Worm (Caenorhabditis elegans) whole organism, L3 larva: ENCODE data around the gene C55C3.3.

Experiments
- ZK546.5 ChIP-seq: sonication (generic microtip); optimal IDR thresholded peaks from 2 replicates; lab custom pipeline; 2017; ENCODE audit warnings: missing biosample characterization, missing genetic modification characterization
- aly-2 ChIP-seq: fragments of 150-350 bp; optimal IDR thresholded peaks from 2 replicates; lab custom pipeline; 2014; ENCODE audit warnings: missing biosample characterization, missing genetic modification characterization
- ceh-16 ChIP-seq: sonication (generic microtip); optimal IDR thresholded peaks from 2 replicates; lab custom pipeline; 2017; ENCODE audit warnings: missing biosample characterization, missing genetic modification characterization
- ceh-28 ChIP-seq: fragments of 150-350 bp; optimal IDR thresholded peaks from 2 replicates; lab custom pipeline; 2014; ENCODE audit warnings: missing biosample characterization, missing genetic modification reagents, missing genetic modification characterization
- daf-12 ChIP-seq: fragments of 150-350 bp; optimal IDR thresholded peaks from 2 replicates; lab custom pipeline; 2014; ENCODE audit warnings: missing biosample characterization, missing genetic modification reagents, missing genetic modification characterization
- egl-27 ChIP-seq: sonication (generic microtip); optimal IDR thresholded peaks from 4 replicates; lab custom pipeline; 2017; ENCODE audit warnings: missing biosample characterization, missing genetic modification reagents, missing genetic modification characterization
- egl-5 ChIP-seq: fragments of 150-350 bp; optimal IDR thresholded peaks from 2 replicates; lab custom pipeline; 2017; ENCODE audit warnings: missing biosample characterization, missing genetic modification reagents, missing genetic modification characterization, inconsistent platforms
- elt-1 ChIP-seq: fragments of 150-350 bp; optimal IDR thresholded peaks from 2 replicates; lab custom pipeline; 2014; ENCODE audit warnings: missing biosample characterization, missing genetic modification characterization
- elt-3 ChIP-seq, 3 experiments: fragments of 150-350 bp in 1 of 3; sonication (generic microtip) in 2 of 3; optimal IDR thresholded peaks; 2 replicates in 2 of 3; 4 replicates in 1 of 3; lab custom pipeline; 2014 to 2017; ENCODE audit warnings: missing biosample characterization in 3 of 3, missing genetic modification characterization in 3 of 3
- fkh-10 ChIP-seq: sonication (generic microtip); optimal IDR thresholded peaks from 2 replicates; lab custom pipeline; 2017; ENCODE audit warnings: missing biosample characterization, missing genetic modification reagents, missing genetic modification characterization
- fkh-2 ChIP-seq: fragments of 150-350 bp; optimal IDR thresholded peaks from 2 replicates; lab custom pipeline; 2014; ENCODE audit warnings: missing biosample characterization, missing genetic modification reagents, missing genetic modification characterization
- hmg-11 ChIP-seq: sonication (generic microtip); optimal IDR thresholded peaks from 2 replicates; lab custom pipeline; 2016; ENCODE audit warnings: missing genetic modification characterization, missing compliant biosample characterization
- jun-1 ChIP-seq: fragments of 150-350 bp; optimal IDR thresholded peaks from 2 replicates; lab custom pipeline; 2014; ENCODE audit warnings: missing biosample characterization, missing genetic modification reagents, missing genetic modification characterization
- lin-15B ChIP-seq: fragments of 150-350 bp; optimal IDR thresholded peaks from 2 replicates; lab custom pipeline; 2014; ENCODE audit warnings: missing biosample characterization, missing genetic modification characterization
- lin-39 ChIP-seq: fragments of 150-350 bp; optimal IDR thresholded peaks from 2 replicates; lab custom pipeline; 2018; ENCODE audit warnings: missing biosample characterization, missing genetic modification reagents, missing genetic modification characterization
- mdl-1 ChIP-seq: fragments of 150-350 bp; optimal IDR thresholded peaks from 2 replicates; lab custom pipeline; 2014; ENCODE audit warnings: missing biosample characterization, missing genetic modification characterization
- mml-1 ChIP-seq: fragments of 150-350 bp; sonication (generic microtip); optimal IDR thresholded peaks from 3 replicates; lab custom pipeline; 2014; ENCODE audit warnings: missing biosample characterization, missing genetic modification characterization
- nfya-1 ChIP-seq: sonication (generic microtip); optimal IDR thresholded peaks from 2 replicates; lab custom pipeline; 2017; ENCODE audit warnings: missing genetic modification characterization, mild to moderate bottlenecking, missing compliant biosample characterization, antibody characterized with exemption, moderate library complexity; ENCODE audit not compliant: insufficient read depth
- nhr-11 ChIP-seq: fragments of 150-350 bp; optimal IDR thresholded peaks from 2 replicates; lab custom pipeline; 2014; ENCODE audit warnings: missing biosample characterization, missing genetic modification characterization
- nhr-12 ChIP-seq: fragments of 150-350 bp; optimal IDR thresholded peaks from 2 replicates; lab custom pipeline; 2014; ENCODE audit warnings: missing biosample characterization, missing genetic modification characterization
- nhr-237 ChIP-seq: fragments of 150-350 bp; optimal IDR thresholded peaks from 2 replicates; lab custom pipeline; 2014; ENCODE audit warnings: missing biosample characterization, missing genetic modification characterization
- nhr-25 ChIP-seq: sonication (generic microtip); optimal IDR thresholded peaks from 2 replicates; lab custom pipeline; 2017; ENCODE audit warnings: missing biosample characterization, missing genetic modification characterization
- nhr-28 ChIP-seq: fragments of 150-350 bp; optimal IDR thresholded peaks from 2 replicates; lab custom pipeline; 2014; ENCODE audit warnings: missing biosample characterization, missing genetic modification characterization
- nhr-43 ChIP-seq: sonication (generic microtip); optimal IDR thresholded peaks from 2 replicates; lab custom pipeline; 2016; ENCODE audit warnings: mild to moderate bottlenecking, missing genetic modification characterization, missing compliant biosample characterization; ENCODE audit not compliant: poor library complexity, severe bottlenecking
- nhr-67 ChIP-seq: fragments of 150-350 bp; optimal IDR thresholded peaks from 2 replicates; lab custom pipeline; 2014; ENCODE audit warnings: missing biosample characterization, missing genetic modification characterization
- nhr-76 ChIP-seq: fragments of 150-350 bp; sonication (generic microtip); optimal IDR thresholded peaks from 5 replicates; lab custom pipeline; 2014; ENCODE audit warnings: missing biosample characterization, missing genetic modification characterization
- nhr-77 ChIP-seq: fragments of 150-350 bp; optimal IDR thresholded peaks from 2 replicates; lab custom pipeline; 2014; ENCODE audit warnings: missing biosample characterization, missing genetic modification characterization
- pha-4 ChIP-seq: fragments of 150-350 bp; optimal IDR thresholded peaks from 2 replicates; lab custom pipeline; 2014; ENCODE audit warnings: missing biosample characterization, missing genetic modification reagents, missing genetic modification characterization
- sea-2 ChIP-seq: fragments of 150-350 bp; sonication (generic microtip); optimal IDR thresholded peaks from 4 replicates; lab custom pipeline; 2014; ENCODE audit warnings: missing biosample characterization, missing genetic modification reagents, missing genetic modification characterization
- skn-1 ChIP-seq: fragments of 150-350 bp; optimal IDR thresholded peaks from 2 replicates; lab custom pipeline; 2014; ENCODE audit warnings: missing biosample characterization, missing genetic modification characterization
- snpc-4 ChIP-seq: fragments of 150-350 bp; optimal IDR thresholded peaks from 2 replicates; lab custom pipeline; 2014; ENCODE audit warnings: missing biosample characterization, missing genetic modification characterization
- tbx-2 ChIP-seq: sonication (generic microtip); optimal IDR thresholded peaks from 2 replicates; lab custom pipeline; 2016; ENCODE audit warnings: mild to moderate bottlenecking, missing genetic modification characterization, missing compliant biosample characterization
- unc-62 ChIP-seq: fragments of 150-350 bp; sonication (generic microtip); optimal IDR thresholded peaks from 4 replicates; lab custom pipeline; 2014; ENCODE audit warnings: missing biosample characterization, missing genetic modification reagents, missing genetic modification characterization
- ztf-11 ChIP-seq: fragments of 150-350 bp; optimal IDR thresholded peaks from 2 replicates; lab custom pipeline; 2014; ENCODE audit warnings: missing biosample characterization, missing genetic modification characterization

C55C3.3 gene

DNA sequence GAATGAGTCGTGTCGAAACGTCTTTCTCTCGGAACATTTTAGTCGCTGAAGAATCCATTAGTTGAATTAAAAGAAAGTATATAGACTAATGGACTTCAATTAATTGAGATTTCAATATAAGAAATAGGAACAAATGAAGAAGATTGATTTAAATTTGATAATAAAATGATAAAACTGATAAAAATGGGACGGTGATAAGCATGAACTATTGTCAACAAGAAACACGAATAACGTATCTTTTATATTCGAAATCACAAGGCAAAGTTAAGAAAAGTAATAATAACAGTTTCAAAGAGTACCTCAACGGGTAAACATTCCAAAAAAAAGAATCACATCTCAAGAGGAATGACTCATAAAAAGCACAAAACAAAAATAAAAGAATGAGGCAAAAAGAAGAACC, 15.6 kb upstream of the C55C3.3 start, which contains the start of gene T19E7.6:
Gene T19E7.6, minus strand, starts transcription at position 45 of the 400 bp plus-strand sequence.
- TF ChIP-seq nhr-28 (tag; lab: Kevin White, UChicago): no peak
- no peak for TF ChIP-seq daf-12 (tag; lab: Kevin White, UChicago)
- no peak for TF ChIP-seq ZK546.5
- TF ChIP-seq pha-4 (tag; lab: Kevin White, UChicago): peak; percentile 64

DNA sequence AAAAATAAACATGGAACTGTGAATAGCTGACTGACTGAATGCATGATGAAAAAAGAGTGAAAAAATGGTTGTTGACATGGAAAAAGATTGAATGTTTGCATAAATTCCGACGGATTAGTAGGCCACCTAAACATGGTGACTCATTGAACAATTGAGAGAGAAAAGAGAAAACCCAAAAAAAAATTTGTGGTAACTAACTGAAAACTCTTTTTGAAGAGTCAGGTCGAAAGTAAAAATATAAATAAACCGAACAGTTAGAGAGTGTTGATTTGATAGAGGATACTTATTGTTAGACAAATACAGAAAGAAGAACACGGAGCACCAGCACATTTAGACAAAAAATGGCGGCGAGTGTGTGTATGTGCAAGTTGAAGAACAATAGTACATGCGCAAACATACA, 13.8 kb upstream of the C55C3.3 start:
- TF ChIP-seq daf-12 (tag; lab: Kevin White, UChicago): no peak
- peak; percentile 86 for TF ChIP-seq pha-4 (tag; lab: Kevin White, UChicago)
- TF ChIP-seq, all 47 proteins: peak for 1

DNA sequence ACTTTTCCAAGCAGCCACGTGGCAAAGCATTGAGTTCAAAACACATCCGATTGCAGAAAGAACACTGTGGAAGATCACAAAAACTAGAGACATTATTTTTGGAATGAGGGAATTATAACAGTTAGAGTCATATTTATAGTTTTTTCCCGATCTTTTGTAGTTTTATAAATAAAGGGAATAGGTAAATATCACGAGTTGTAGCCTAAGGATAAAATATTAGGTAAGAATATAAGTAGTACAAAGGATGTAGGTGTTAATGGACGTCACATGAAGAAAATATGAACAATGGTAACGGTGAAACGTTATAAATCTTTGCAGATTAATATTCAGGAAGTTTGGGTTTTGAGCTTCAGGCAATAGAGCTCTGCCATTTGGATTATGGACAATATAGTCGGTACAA, 10.7 kb upstream of the C55C3.3 start, which contains the start of gene srd-5:
Gene srd-5, minus strand, starts transcription at position 101 of the 400 bp plus-strand sequence.
- TF ChIP-seq lin-39 (tag; lab: Kevin White, UChicago) (no peak), skn-1 (tag; lab: Kevin White, UChicago) (no peak), ceh-16 (tag; lab: Kevin White, UChicago) (no peak), mml-1 (tag; lab: Kevin White, UChicago) (no peak), nhr-11 (tag; lab: Kevin White, UChicago) (no peak), mdl-1 (tag; lab: Kevin White, UChicago) (no peak), egl-27 (tag; lab: Kevin White, UChicago) (no peak), nhr-28 (tag; lab: Kevin White, UChicago) (no peak), fkh-10 (GFP tag; lab: Kevin White, UChicago) (no peak), nhr-237 (tag; lab: Kevin White, UChicago) (no peak), nhr-77 (tag; lab: Kevin White, UChicago) (no peak), fkh-2 (tag; lab: Kevin White, UChicago) (no peak), nhr-25 (tag; lab: Kevin White, UChicago) (no peak)

DNA sequence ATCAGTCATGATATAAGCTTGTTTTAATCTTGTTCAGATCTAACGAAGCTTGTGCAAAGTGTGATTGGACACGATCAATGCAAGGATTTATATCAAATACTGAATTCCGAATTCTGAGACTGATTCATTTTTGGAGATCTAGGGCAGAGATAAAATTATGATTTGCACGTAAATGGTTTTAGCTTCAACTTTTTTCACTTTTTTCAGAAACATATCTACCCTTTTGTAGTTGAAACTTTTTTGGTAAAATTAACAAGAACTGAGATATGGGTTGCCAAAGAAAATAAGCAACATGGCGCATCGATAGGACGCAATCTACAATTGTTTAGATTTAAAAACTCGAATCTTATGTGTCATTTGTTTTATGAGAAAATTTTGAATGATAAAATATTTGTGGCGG, 7.0 kb upstream of the C55C3.3 start, which contains the start of gene C55C3.4:
Gene C55C3.4, minus strand, starts transcription at position 101 of the 400 bp plus-strand sequence.
- TF ChIP-seq aly-2 (tag; lab: Kevin White, UChicago): no peak
- TF ChIP-seq jun-1 (tag; lab: Kevin White, UChicago): no peak
- TF ChIP-seq pha-4 (tag; lab: Kevin White, UChicago): no peak
- TF ChIP-seq ztf-11 (tag; lab: Kevin White, UChicago): no peak
- no peak for TF ChIP-seq egl-27 (tag; lab: Kevin White, UChicago)
- no peak for TF ChIP-seq nhr-25 (tag; lab: Kevin White, UChicago)
- TF ChIP-seq elt-3 (tag; optimal IDR thresholded peaks at IDR 0.05; lab: Kevin White, UChicago): no peak
- no peak for TF ChIP-seq ceh-28 (tag; lab: Kevin White, UChicago)
- no peak for TF ChIP-seq egl-5 (tag; lab: Kevin White, UChicago)
- no peak for TF ChIP-seq nhr-11 (tag; lab: Kevin White, UChicago)
- TF ChIP-seq lin-15B: no peak
- TF ChIP-seq unc-62 (GFP tag; lab: Kevin White, UChicago): no peak
- TF ChIP-seq sea-2 (GFP tag; lab: Kevin White, UChicago): no peak
- no peak for TF ChIP-seq skn-1 (tag; lab: Kevin White, UChicago)
- no peak for TF ChIP-seq nfya-1 (tag; lab: Kevin White, UChicago)
- TF ChIP-seq daf-12 (tag; lab: Kevin White, UChicago): no peak
- no peak for TF ChIP-seq nhr-67
- no peak for TF ChIP-seq lin-39 (tag; lab: Kevin White, UChicago)
- TF ChIP-seq nhr-12 (tag; lab: Kevin White, UChicago): no peak
- TF ChIP-seq mdl-1 (tag; lab: Kevin White, UChicago): no peak

DNA sequence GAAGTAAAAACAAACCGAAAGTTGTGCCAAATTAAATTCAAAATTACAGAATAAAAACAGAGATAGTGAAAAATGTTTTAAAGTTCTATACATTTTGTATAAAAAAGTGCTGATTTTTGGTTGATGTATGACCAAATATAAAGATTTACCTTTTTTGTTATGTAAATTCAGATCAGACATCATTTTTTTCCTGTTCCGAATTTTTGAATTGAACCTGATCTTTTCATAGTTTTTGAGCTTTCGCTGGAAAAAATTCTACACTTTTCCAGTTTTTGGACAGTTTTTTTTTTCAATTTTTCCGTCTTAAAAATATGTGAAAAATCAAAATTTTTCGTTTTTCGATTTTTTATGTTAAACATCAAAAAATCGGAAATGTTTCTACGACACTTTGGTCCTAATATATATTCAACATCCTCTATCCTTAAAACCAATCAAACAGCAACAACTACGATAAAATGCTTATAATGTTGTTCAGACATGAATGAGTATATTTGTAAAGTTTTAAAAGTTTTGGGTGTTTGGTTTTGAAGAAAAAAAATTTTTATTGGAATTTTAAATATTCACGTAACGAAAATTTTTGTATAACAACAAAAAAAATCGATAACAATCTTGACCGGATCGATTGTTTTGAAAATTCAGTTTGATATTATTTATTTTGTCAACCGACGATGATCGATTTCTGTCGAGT, 2.4 kb upstream of the C55C3.3 start, which contains the start of the genes C55C3.7 and C55C3.6:
Gene C55C3.7, minus strand, starts transcription at position 101 of the 688 bp plus-strand sequence.
Gene C55C3.6, plus strand, starts transcription at position 638 of the 688 bp plus-strand sequence.
- no peak for TF ChIP-seq ZK546.5
- no peak for TF ChIP-seq nhr-28 (tag; lab: Kevin White, UChicago)
- no peak for TF ChIP-seq nhr-76
- TF ChIP-seq elt-1: no peak
- TF ChIP-seq lin-15B: no peak
- TF ChIP-seq mdl-1 (tag; lab: Kevin White, UChicago): no peak
- TF ChIP-seq snpc-4 (tag; lab: Kevin White, UChicago): no peak
- no peak for TF ChIP-seq ztf-11 (tag; lab: Kevin White, UChicago)
- no peak for TF ChIP-seq hmg-11 (tag; lab: Kevin White, UChicago)
- no peak for TF ChIP-seq nhr-43 (tag; lab: Kevin White, UChicago)
- TF ChIP-seq nhr-237 (tag; lab: Kevin White, UChicago): no peak
- no peak for TF ChIP-seq nfya-1 (tag; lab: Kevin White, UChicago)
- TF ChIP-seq tbx-2 (tag; lab: Kevin White, UChicago): no peak
- TF ChIP-seq aly-2 (tag; lab: Kevin White, UChicago): no peak
- no peak for TF ChIP-seq nhr-77 (tag; lab: Kevin White, UChicago)
- no peak for TF ChIP-seq mml-1 (tag; lab: Kevin White, UChicago)
